Worm (Caenorhabditis elegans) whole organism, young adult: ENCODE data around the gene T02E9.6.

Experiments used
- F33H1.4 ChIP-seq: fragments of 200-800 bp; sonication (Bioruptor generic); IDR thresholded peaks from 2 replicates; pipeline ENCODE4 v1.3.6; 2022; ENCODE audit warnings: missing genetic modification reagents, missing genetic modification characterization, missing compliant biosample characterization
- F57C9.4 ChIP-seq: sonication (generic microtip); optimal IDR thresholded peaks from 2 replicates; lab custom pipeline; 2017; ENCODE audit warnings: mild to moderate bottlenecking, missing genetic modification characterization, missing compliant biosample characterization
- attf-3 ChIP-seq: fragments of 200-800 bp; sonication (Bioruptor generic); conservative IDR thresholded peaks from 2 replicates; pipeline ENCODE4 v1.3.6; 2022; ENCODE audit warnings: missing genetic modification reagents, missing genetic modification characterization, missing compliant biosample characterization
- bed-1 ChIP-seq: fragments of 200-800 bp; sonication (Bioruptor generic); IDR thresholded peaks from 2 replicates; pipeline ENCODE4 v1.3.6; 2022; ENCODE audit warnings: missing genetic modification reagents, missing genetic modification characterization, missing compliant biosample characterization
- madf-10 ChIP-seq: sonication (generic microtip); optimal IDR thresholded peaks from 2 replicates; lab custom pipeline; 2016; ENCODE audit warnings: mild to moderate bottlenecking, missing genetic modification characterization, missing compliant biosample characterization
- madf-8 ChIP-seq: fragments of 200-800 bp; sonication (Bioruptor generic); conservative IDR thresholded peaks from 2 replicates; pipeline ENCODE4 v1.3.6; 2022; ENCODE audit warnings: missing genetic modification reagents, missing genetic modification characterization, missing compliant biosample characterization
- snpc-3.4 ChIP-seq: sonication (generic microtip); optimal IDR thresholded peaks from 2 replicates; lab custom pipeline; 2017; ENCODE audit warnings: missing genetic modification characterization, mild to moderate bottlenecking, missing compliant biosample characterization, antibody characterized with exemption, moderate library complexity, missing genotype, missing genetic modification reagents
- unc-130 ChIP-seq: sonication (generic microtip); optimal IDR thresholded peaks from 2 replicates; lab custom pipeline; 2016; ENCODE audit warnings: missing genetic modification reagents, missing genetic modification characterization, missing compliant biosample characterization
- ztf-28 ChIP-seq: fragments of 200-800 bp; sonication (Bioruptor generic); IDR thresholded peaks from 2 replicates; pipeline ENCODE4 v1.3.6; 2022; ENCODE audit warnings: missing genetic modification reagents, missing genetic modification characterization, missing compliant biosample characterization

ce11 chrV:11290888-11291287 is 43.2 kb downstream of the T02E9.6 start, which contains the start of gene C03E10.1:
- no peak for TF ChIP-seq attf-3 (GFP tag; lab: Robert Waterston, UW)
- TF ChIP-seq snpc-3.4 (tag; lab: Kevin White, UChicago) = no peak
- no peak for TF ChIP-seq F33H1.4
- no peak for TF ChIP-seq F57C9.4 (tag; lab: Kevin White, UChicago)
- TF ChIP-seq unc-130 (GFP tag; lab: Kevin White, UChicago) = no peak
- no peak for TF ChIP-seq madf-8
- TF ChIP-seq madf-10 (tag; lab: Kevin White, UChicago) = no peak
- no peak for TF ChIP-seq bed-1 (GFP tag; lab: Robert Waterston, UW)
- no peak for TF ChIP-seq ztf-28
